Fruit fly (Drosophila melanogaster): ENCODE data around the gene RpL13A.

Gene RpL13A

dm6 chr3R:5587863-5588519 lies 36.3 kb upstream of the RpL13A start, which contains the start of gene CG2926 (continued):
- TF ChIP-seq ems (GFP tag; optimal IDR thresholded peaks at IDR 0.05) (no peak), tio (GFP tag; optimal IDR thresholded peaks at IDR 0.05) (no peak), ind (GFP tag; optimal IDR thresholded peaks at IDR 0.05) (no peak), CG8478 (optimal IDR thresholded peaks at IDR 0.05) (no peak), CG12391 (tag; optimal IDR thresholded peaks at IDR 0.05) (no peak), Xrp1 (GFP tag; IDR thresholded peaks at IDR 0.05) (0 out of 2 replicates have a peak, but pooled peaks have one; percentile 15), Med (GFP tag) (peak; percentile 92), B-H2 (GFP tag; optimal IDR thresholded peaks at IDR 0.05) (no peak), CG7786 (GFP tag; optimal IDR thresholded peaks at IDR 0.05) (peak; percentile 39), CG13775 (GFP tag; optimal IDR thresholded peaks at IDR 0.05) (no peak), GATAe (GFP tag; conservative IDR thresholded peaks at IDR 0.05) (no peak), CG9437 (GFP tag; optimal IDR thresholded peaks at IDR 0.05) (peak; percentile 40), zfh1 (GFP tag; IDR thresholded peaks at IDR 0.05) (no peak), kay (GFP tag; optimal IDR thresholded peaks at IDR 0.05) (peak; percentile 28), D19B (GFP tag; optimal IDR thresholded peaks at IDR 0.05) (no peak), Adf1 (GFP tag; IDR thresholded peaks at IDR 0.05) (no peak), Doc2 (GFP tag; IDR thresholded peaks at IDR 0.05) (no peak), CG9727 (GFP tag; optimal IDR thresholded peaks at IDR 0.05) (no peak), Optix (GFP tag; IDR thresholded peaks at IDR 0.05) (0 out of 3 replicates have a peak, but pooled peaks have one; percentile 20), CG33557 (GFP tag; optimal IDR thresholded peaks at IDR 0.05) (no peak), tna (GFP tag; IDR thresholded peaks at IDR 0.05; ENCODE audit: partially characterized antibody) (peak; percentile 89), CG17361 (GFP tag; IDR thresholded peaks at IDR 0.05) (no peak), CG8359 (GFP tag; optimal IDR thresholded peaks at IDR 0.05; ENCODE audit: borderline replicate concordance) (no peak), CG11093 (GFP tag; IDR thresholded peaks at IDR 0.05) (no peak), Taf1 (GFP tag; IDR thresholded peaks at IDR 0.05) (no peak), Nf-YB (GFP tag; optimal IDR thresholded peaks at IDR 0.05) (no peak), CG1647 (GFP tag; optimal IDR thresholded peaks at IDR 0.05) (no peak), Hand (GFP tag; optimal IDR thresholded peaks at IDR 0.05) (no peak), pnt (GFP tag; optimal IDR thresholded peaks at IDR 0.05) (peak; percentile 33), peb (GFP tag; IDR thresholded peaks at IDR 0.05) (no peak), Drgx (GFP tag; IDR thresholded peaks at IDR 0.05) (no peak), lov (optimal IDR thresholded peaks at IDR 0.05) (no peak), lov (GFP tag; IDR thresholded peaks at IDR 0.05) (0 out of 3 replicates have a peak, but pooled peaks have one; percentile 5), exex (tag; optimal IDR thresholded peaks at IDR 0.05) (no peak), unpg (GFP tag; optimal IDR thresholded peaks at IDR 0.05) (no peak), CG18599 (GFP tag; optimal IDR thresholded peaks at IDR 0.05) (no peak), salm (tag; optimal IDR thresholded peaks at IDR 0.05) (no peak), CG18011 (GFP tag; optimal IDR thresholded peaks at IDR 0.05) (no peak), CG10654 (GFP tag; optimal IDR thresholded peaks at IDR 0.05) (peak; percentile 27), inv (GFP tag; IDR thresholded peaks at IDR 0.05; ENCODE audit: partially characterized antibody) (peak; percentile 84), gsb-n (tag; optimal IDR thresholded peaks at IDR 0.05) (no peak), gsb (GFP tag; IDR thresholded peaks at IDR 0.05) (0 out of 2 replicates have a peak, but pooled peaks have one; percentile 5), CG10431 (GFP tag; optimal IDR thresholded peaks at IDR 0.05) (no peak), ash1 (GFP tag; optimal IDR thresholded peaks at IDR 0.05) (no peak), Fer1 (GFP tag; optimal IDR thresholded peaks at IDR 0.05) (no peak), shn (GFP tag; optimal IDR thresholded peaks at IDR 0.05) (peak; percentile 58), hbn (GFP tag; IDR thresholded peaks at IDR 0.05; ENCODE audit: partially characterized antibody) (peak; percentile 83), Rfx (GFP tag; IDR thresholded peaks at IDR 0.05) (peak; percentile 78), CG11695 (GFP tag; IDR thresholded peaks at IDR 0.05) (no peak), aop (GFP tag; IDR thresholded peaks at IDR 0.05) (no peak), CG17829 (tag; optimal IDR thresholded peaks at IDR 0.05) (peak; percentile 57)

Measured in whole organism, embryonic.